Worm (Caenorhabditis elegans) whole organism, midembryonic: Measurements from ENCODE around the gene Y116F11A.1.

Experiments
- T22C8.4 ChIP-seq: fragments of 200-800 bp; sonication (Bioruptor generic); IDR thresholded peaks from 2 replicates; pipeline ENCODE4 v1.3.6; 2022; ENCODE audit warnings: missing genetic modification characterization, missing compliant biosample characterization
- cog-1 ChIP-seq: sonication (generic microtip); optimal IDR thresholded peaks from 2 replicates; lab custom pipeline; 2016; ENCODE audit warnings: missing genetic modification characterization, missing compliant biosample characterization
- flt-1 ChIP-seq: fragments of 200-800 bp; sonication (Bioruptor generic); IDR thresholded peaks from 2 replicates; pipeline ENCODE4 v1.3.6; 2022; ENCODE audit warnings: missing genetic modification characterization, missing compliant biosample characterization
- klf-2 ChIP-seq: fragments of 200-800 bp; sonication (Bioruptor generic); conservative IDR thresholded peaks from 2 replicates; pipeline ENCODE4 v1.3.6; 2022; ENCODE audit warnings: missing genetic modification reagents, missing genetic modification characterization, missing compliant biosample characterization
- ref-1 ChIP-seq: fragments of 200-800 bp; sonication (Bioruptor generic); conservative IDR thresholded peaks from 2 replicates; pipeline ENCODE4 v1.3.6; 2022; ENCODE audit warnings: missing genetic modification reagents, missing genetic modification characterization, missing compliant biosample characterization
- tab-1 ChIP-seq: fragments of 200-800 bp; sonication (Bioruptor generic); IDR thresholded peaks from 2 replicates; pipeline ENCODE4 v1.3.6; 2022; ENCODE audit warnings: missing genetic modification characterization, missing compliant biosample characterization
- ztf-23 ChIP-seq: fragments of 200-800 bp; sonication (Bioruptor generic); IDR thresholded peaks from 2 replicates; pipeline ENCODE4 v1.3.6; 2022; ENCODE audit warnings: missing genetic modification reagents, missing genetic modification characterization, missing compliant biosample characterization
- ztf-29 ChIP-seq: fragments of 200-800 bp; sonication (Bioruptor generic); IDR thresholded peaks from 2 replicates; pipeline ENCODE4 v1.3.6; 2022; ENCODE audit warnings: missing genetic modification reagents, missing genetic modification characterization, missing compliant biosample characterization

ce11 chrV:19777227-19777626 is 46.8 kb downstream of the Y116F11A.1 start, which contains the start of gene fbxa-118:
- no peak for TF ChIP-seq ztf-29 (GFP tag; lab: Robert Waterston, UW)
- no peak for TF ChIP-seq cog-1 (tag; lab: Kevin White, UChicago)
- no peak for TF ChIP-seq klf-2
- no peak for TF ChIP-seq T22C8.4
- no peak for TF ChIP-seq flt-1 (GFP tag; lab: Robert Waterston, UW)
- TF ChIP-seq ztf-23 (GFP tag; lab: Robert Waterston, UW) = no peak
- no peak for TF ChIP-seq ref-1 (GFP tag; lab: Robert Waterston, UW)
- no peak for TF ChIP-seq tab-1 (GFP tag; lab: Robert Waterston, UW)
